Worm (Caenorhabditis elegans) whole organism, young adult: ENCODE results near the gene epic-3.

Source experiments
- B0019.2 ChIP-seq: fragments of 200-800 bp; sonication (Bioruptor generic); conservative IDR thresholded peaks from 2 replicates; pipeline ENCODE4 v1.3.6; 2022; ENCODE audit warnings: missing genetic modification reagents, missing genetic modification characterization, missing compliant biosample characterization
- B0336.3 ChIP-seq: fragments of 200-800 bp; sonication (Bioruptor generic); IDR thresholded peaks from 2 replicates; pipeline ENCODE4 v1.3.6; 2022; ENCODE audit warnings: missing genetic modification characterization, missing compliant biosample characterization
- C06A6.2 ChIP-seq: fragments of 200-800 bp; sonication (Bioruptor generic); conservative IDR thresholded peaks from 2 replicates; pipeline ENCODE4 v1.3.6; 2022; ENCODE audit warnings: missing genetic modification characterization, missing compliant biosample characterization
- D2030.7 ChIP-seq: fragments of 200-800 bp; sonication (Bioruptor generic); IDR thresholded peaks from 2 replicates; pipeline ENCODE4 v1.3.6; 2022; ENCODE audit warnings: missing genetic modification reagents, missing genetic modification characterization, missing compliant biosample characterization
- F39B2.1 ChIP-seq: fragments of 200-800 bp; sonication (Bioruptor generic); IDR thresholded peaks from 2 replicates; pipeline ENCODE4 v1.3.6; 2022; ENCODE audit warnings: missing genetic modification reagents, missing genetic modification characterization, missing compliant biosample characterization
- F52B5.7 ChIP-seq: sonication (generic microtip); optimal IDR thresholded peaks from 2 replicates; lab custom pipeline; 2016; ENCODE audit warnings: mild to moderate bottlenecking, missing genetic modification characterization, missing compliant biosample characterization
- F57C9.4 ChIP-seq: sonication (generic microtip); optimal IDR thresholded peaks from 2 replicates; lab custom pipeline; 2017; ENCODE audit warnings: mild to moderate bottlenecking, missing genetic modification characterization, missing compliant biosample characterization
- T26A5.8 ChIP-seq: sonication (generic microtip); optimal IDR thresholded peaks from 2 replicates; lab custom pipeline; 2016; ENCODE audit warnings: missing genetic modification characterization, missing compliant biosample characterization
- Y53F4B.3 ChIP-seq: fragments of 200-800 bp; sonication (Bioruptor generic); IDR thresholded peaks from 2 replicates; pipeline ENCODE4 v1.3.6; 2022; ENCODE audit warnings: missing genetic modification reagents, missing genetic modification characterization, missing compliant biosample characterization
- Y53G8AR.9 ChIP-seq: fragments of 200-800 bp; sonication (Bioruptor generic); conservative IDR thresholded peaks from 2 replicates; pipeline ENCODE4 v1.3.6; 2022; ENCODE audit warnings: missing genetic modification reagents, missing genetic modification characterization, missing compliant biosample characterization
- Y67H2A.10 ChIP-seq: fragments of 200-800 bp; sonication (Bioruptor generic); conservative IDR thresholded peaks from 2 replicates; pipeline ENCODE4 v1.3.6; 2022; ENCODE audit warnings: missing genetic modification reagents, missing genetic modification characterization, missing compliant biosample characterization
- Y79H2A.3 ChIP-seq: fragments of 200-800 bp; sonication (Bioruptor generic); conservative IDR thresholded peaks from 2 replicates; pipeline ENCODE4 v1.3.6; 2022; ENCODE audit warnings: missing genetic modification reagents, missing genetic modification characterization, missing compliant biosample characterization
- Y95B8A.8 ChIP-seq: fragments of 200-800 bp; sonication (Bioruptor generic); IDR thresholded peaks from 2 replicates; pipeline ENCODE4 v1.3.6; 2022; ENCODE audit warnings: missing genetic modification reagents, missing genetic modification characterization, missing compliant biosample characterization
- ama-1 ChIP-seq, 3 experiments: fragments of 150-350 bp in 1 of 3; sonication (generic microtip) in 2 of 3; optimal IDR thresholded peaks; 2 replicates each; lab custom pipeline; 2014 to 2018; ENCODE audit warnings: missing biosample characterization in 2 of 3, missing genetic modification characterization in 2 of 3, missing genetic modification reagents in 2 of 3
- aptf-3 ChIP-seq: fragments of 200-800 bp; sonication (Bioruptor generic); IDR thresholded peaks from 2 replicates; pipeline ENCODE4 v1.3.6; 2022; ENCODE audit warnings: missing genetic modification characterization, missing compliant biosample characterization
- attf-3 ChIP-seq: fragments of 200-800 bp; sonication (Bioruptor generic); conservative IDR thresholded peaks from 2 replicates; pipeline ENCODE4 v1.3.6; 2022; ENCODE audit warnings: missing genetic modification reagents, missing genetic modification characterization, missing compliant biosample characterization
- bed-1 ChIP-seq: fragments of 200-800 bp; sonication (Bioruptor generic); IDR thresholded peaks from 2 replicates; pipeline ENCODE4 v1.3.6; 2022; ENCODE audit warnings: missing genetic modification reagents, missing genetic modification characterization, missing compliant biosample characterization
- bed-2 ChIP-seq: fragments of 200-800 bp; sonication (Bioruptor generic); IDR thresholded peaks from 2 replicates; pipeline ENCODE4 v1.3.6; 2022; ENCODE audit warnings: missing genetic modification reagents, missing genetic modification characterization, missing compliant biosample characterization
- cebp-1 ChIP-seq, 2 experiments: fragments of 200-800 bp in 1 of 2; sonication (Bioruptor generic) in 1 of 2; sonication (generic microtip) in 1 of 2; IDR thresholded peaks in 1 of 2; optimal IDR thresholded peaks in 1 of 2; 2 replicates each; pipeline versions ENCODE4 v1.3.6 to Lab custom; 2017 to 2022; ENCODE audit warnings: missing compliant biosample characterization in 2 of 2, missing genetic modification characterization in 2 of 2, mild to moderate bottlenecking in 1 of 2, missing genetic modification reagents in 1 of 2, moderate library complexity in 1 of 2
- ceh-100 ChIP-seq: fragments of 200-800 bp; sonication (Bioruptor generic); IDR thresholded peaks from 2 replicates; pipeline ENCODE4 v1.3.6; 2022; ENCODE audit warnings: missing genetic modification reagents, missing genetic modification characterization, missing compliant biosample characterization
- ceh-27 ChIP-seq: fragments of 200-800 bp; sonication (Bioruptor generic); optimal IDR thresholded peaks from 2 replicates; lab custom pipeline; 2018; ENCODE audit warnings: mild to moderate bottlenecking, missing genetic modification characterization, moderate library complexity, missing compliant biosample characterization
- ceh-58 ChIP-seq: fragments of 200-800 bp; sonication (Bioruptor generic); IDR thresholded peaks from 2 replicates; pipeline ENCODE4 v1.3.6; 2022; ENCODE audit warnings: missing genetic modification characterization, missing compliant biosample characterization
- efl-1 ChIP-seq: fragments of 150-350 bp; optimal IDR thresholded peaks from 2 replicates; lab custom pipeline; 2014; ENCODE audit warnings: missing biosample characterization, missing genetic modification reagents, missing genetic modification characterization
- gei-17 ChIP-seq: fragments of 200-800 bp; sonication (Bioruptor generic); optimal IDR thresholded peaks from 2 replicates; lab custom pipeline; 2018; ENCODE audit warnings: mild to moderate bottlenecking, missing genetic modification characterization, missing compliant biosample characterization
- hmg-1.2 ChIP-seq: fragments of 200-800 bp; sonication (Bioruptor generic); IDR thresholded peaks from 2 replicates; pipeline ENCODE4 v1.3.6; 2022; ENCODE audit warnings: missing genetic modification reagents, missing genetic modification characterization, missing compliant biosample characterization
- hsf-1 ChIP-seq: fragments of 200-800 bp; sonication (Bioruptor generic); IDR thresholded peaks from 2 replicates; pipeline ENCODE4 v1.3.6; 2022; ENCODE audit warnings: missing genetic modification reagents, missing genetic modification characterization, missing compliant biosample characterization
- lin-26 ChIP-seq: fragments of 200-800 bp; sonication (Bioruptor generic); IDR thresholded peaks from 2 replicates; pipeline ENCODE4 v1.3.6; 2022; ENCODE audit warnings: missing genetic modification reagents, missing genetic modification characterization, missing compliant biosample characterization
- lin-54 ChIP-seq: fragments of 200-800 bp; sonication (Bioruptor generic); optimal IDR thresholded peaks from 2 replicates; lab custom pipeline; 2018; ENCODE audit warnings: mild to moderate bottlenecking, missing genetic modification characterization, missing compliant biosample characterization
- madf-10 ChIP-seq: sonication (generic microtip); optimal IDR thresholded peaks from 2 replicates; lab custom pipeline; 2016; ENCODE audit warnings: mild to moderate bottlenecking, missing genetic modification characterization, missing compliant biosample characterization
- madf-3 ChIP-seq: fragments of 200-800 bp; sonication (Bioruptor generic); IDR thresholded peaks from 2 replicates; pipeline ENCODE4 v1.3.6; 2022; ENCODE audit warnings: missing genetic modification reagents, missing genetic modification characterization, missing compliant biosample characterization
- madf-6 ChIP-seq: fragments of 200-800 bp; sonication (Bioruptor generic); IDR thresholded peaks from 2 replicates; pipeline ENCODE4 v1.3.6; 2022; ENCODE audit warnings: missing genetic modification reagents, missing genetic modification characterization, missing compliant biosample characterization
- mel-28 ChIP-seq: sonication (generic microtip); optimal IDR thresholded peaks from 2 replicates; lab custom pipeline; 2016; ENCODE audit warnings: borderline replicate concordance, mild to moderate bottlenecking, missing genetic modification characterization, missing compliant biosample characterization
- nhr-120 ChIP-seq: fragments of 200-800 bp; sonication (Bioruptor generic); IDR thresholded peaks from 2 replicates; pipeline ENCODE4 v1.3.6; 2022; ENCODE audit warnings: missing genetic modification characterization, missing compliant biosample characterization
- nhr-179 ChIP-seq: sonication (generic microtip); optimal IDR thresholded peaks from 2 replicates; lab custom pipeline; 2016; ENCODE audit warnings: mild to moderate bottlenecking, missing genetic modification characterization, missing compliant biosample characterization
- pbrm-1 ChIP-seq: fragments of 200-800 bp; sonication (Bioruptor generic); IDR thresholded peaks from 2 replicates; pipeline ENCODE4 v1.3.6; 2022; ENCODE audit warnings: missing genetic modification reagents, missing genetic modification characterization, missing compliant biosample characterization
- pha-4 ChIP-seq: fragments of 150-350 bp; sonication (generic microtip); optimal IDR thresholded peaks from 2 replicates; lab custom pipeline; 2014; ENCODE audit warnings: missing biosample characterization, missing genetic modification reagents, missing genetic modification characterization
- rcor-1 ChIP-seq: fragments of 200-800 bp; sonication (Bioruptor generic); IDR thresholded peaks from 2 replicates; pipeline ENCODE4 v1.3.6; 2022; ENCODE audit warnings: missing genetic modification reagents, missing genetic modification characterization, missing compliant biosample characterization
- rpc-1 ChIP-seq, 2 experiments: fragments of 150-350 bp in 1 of 2; sonication (generic microtip) in 1 of 2; optimal IDR thresholded peaks; 2 replicates each; lab custom pipeline; 2014 to 2018; ENCODE audit warnings: missing biosample characterization in 1 of 2, missing genetic modification characterization in 1 of 2, missing genetic modification reagents in 1 of 2, missing genotype in 1 of 2
- sea-2 ChIP-seq: fragments of 200-800 bp; sonication (Bioruptor generic); IDR thresholded peaks from 2 replicates; pipeline ENCODE4 v1.3.6; 2022; ENCODE audit warnings: missing genetic modification characterization, missing compliant biosample characterization
- snpc-3.4 ChIP-seq: sonication (generic microtip); optimal IDR thresholded peaks from 2 replicates; lab custom pipeline; 2017; ENCODE audit warnings: missing genetic modification characterization, mild to moderate bottlenecking, missing compliant biosample characterization, antibody characterized with exemption, moderate library complexity, missing genotype, missing genetic modification reagents
- tbp1 ChIP-seq: fragments of 200-800 bp; sonication (Bioruptor generic); optimal IDR thresholded peaks from 2 replicates; lab custom pipeline; 2018; ENCODE audit warnings: mild to moderate bottlenecking, missing genetic modification characterization, missing compliant biosample characterization
- tlf-1 ChIP-seq: fragments of 200-800 bp; sonication (Bioruptor generic); optimal IDR thresholded peaks from 2 replicates; lab custom pipeline; 2018; ENCODE audit warnings: mild to moderate bottlenecking, missing genetic modification characterization, missing compliant biosample characterization
- zfh-2 ChIP-seq: fragments of 200-800 bp; sonication (Bioruptor generic); conservative IDR thresholded peaks from 2 replicates; pipeline ENCODE4 v1.3.6; 2022; ENCODE audit warnings: missing genetic modification reagents, missing genetic modification characterization, missing compliant biosample characterization
- ztf-22 ChIP-seq: fragments of 200-800 bp; sonication (Bioruptor generic); optimal IDR thresholded peaks from 2 replicates; lab custom pipeline; 2018; ENCODE audit warnings: mild to moderate bottlenecking, missing genetic modification characterization, moderate library complexity, missing compliant biosample characterization
- ztf-28 ChIP-seq: fragments of 200-800 bp; sonication (Bioruptor generic); IDR thresholded peaks from 2 replicates; pipeline ENCODE4 v1.3.6; 2022; ENCODE audit warnings: missing genetic modification reagents, missing genetic modification characterization, missing compliant biosample characterization

The epic-3 gene

DNA sequence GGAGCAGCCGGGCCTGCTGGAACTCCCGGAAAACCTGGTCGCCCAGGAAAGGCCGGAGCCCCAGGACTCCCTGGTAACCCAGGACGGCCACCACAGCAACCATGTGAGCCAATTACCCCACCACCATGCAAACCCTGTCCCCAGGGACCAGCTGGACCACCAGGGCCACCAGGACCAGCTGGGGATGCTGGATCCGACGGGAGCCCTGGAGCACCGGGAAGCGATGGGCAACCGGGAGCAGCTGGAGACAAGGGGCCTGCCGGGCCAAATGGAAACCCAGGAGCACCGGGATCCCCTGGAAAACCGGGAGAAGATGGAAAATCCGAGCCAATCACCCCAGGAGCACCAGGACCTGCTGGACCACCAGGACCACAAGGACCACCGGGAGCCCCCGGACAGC is 44.9 kb upstream of the epic-3 start (continued):
- no peak for TF ChIP-seq ama-1 (optimal IDR thresholded peaks at IDR 0.05; lab: Kevin White, UChicago)
- TF ChIP-seq ama-1 (GFP tag; optimal IDR thresholded peaks at IDR 0.05; lab: Kevin White, UChicago), result no peak
- TF ChIP-seq Y53F4B.3 (GFP tag; lab: Robert Waterston, UW), result no peak
- no peak for TF ChIP-seq attf-3 (GFP tag; lab: Robert Waterston, UW)
- TF ChIP-seq D2030.7 (GFP tag; lab: Robert Waterston, UW), result no peak
- no peak for TF ChIP-seq Y67H2A.10 (GFP tag; lab: Robert Waterston, UW)
- TF ChIP-seq aptf-3, result 0 out of 2 replicates have a peak, but pooled peaks have one; percentile 57
- peak; percentile 96 for TF ChIP-seq zfh-2 (GFP tag; lab: Robert Waterston, UW)
- no peak for TF ChIP-seq madf-10 (tag; lab: Kevin White, UChicago)
- 0 out of 2 replicates have a peak, but pooled peaks have one; percentile 20 for TF ChIP-seq lin-26 (GFP tag; lab: Robert Waterston, UW)

DNA sequence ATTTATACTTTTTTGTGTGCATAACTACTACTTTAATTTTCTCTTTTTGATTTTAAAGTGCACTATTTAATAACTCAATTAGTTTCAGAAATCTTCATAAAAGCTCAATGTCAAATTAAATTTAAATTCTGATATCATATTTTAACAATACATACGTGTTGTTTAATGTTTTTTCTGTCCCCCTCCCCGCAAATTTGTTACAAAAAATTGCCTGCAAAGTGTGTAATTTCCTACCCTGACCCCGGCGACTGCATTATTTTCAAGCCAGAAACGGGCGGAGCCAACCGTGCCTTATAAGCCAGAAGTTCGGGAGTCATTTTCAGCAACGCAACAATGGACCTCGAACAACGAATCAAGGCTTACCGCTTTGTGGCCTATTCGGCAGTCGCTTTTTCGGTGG is 44.1 kb upstream of the epic-3 start, which contains the start of gene col-108:
col-108 (plus strand) TSS at position 301 of the 400 bp plus-strand sequence.
- no peak for TF ChIP-seq tbp1 (GFP tag; lab: Kevin White, UChicago)
- TF ChIP-seq bed-1, result no peak
- TF ChIP-seq cebp-1 (GFP tag; IDR thresholded peaks at IDR 0.05; lab: Robert Waterston, UW), result no peak
- no peak for TF ChIP-seq cebp-1 (tag; optimal IDR thresholded peaks at IDR 0.05; lab: Kevin White, UChicago)
- TF ChIP-seq sea-2 (GFP tag; lab: Robert Waterston, UW), result no peak
- TF ChIP-seq F57C9.4 (tag; lab: Kevin White, UChicago), result no peak
- TF ChIP-seq C06A6.2, result no peak
- TF ChIP-seq Y79H2A.3, result no peak
- no peak for TF ChIP-seq aptf-3
- TF ChIP-seq efl-1 (GFP tag; lab: Kevin White, UChicago), result no peak
- TF ChIP-seq bed-2 (GFP tag; lab: Robert Waterston, UW), result no peak

DNA sequence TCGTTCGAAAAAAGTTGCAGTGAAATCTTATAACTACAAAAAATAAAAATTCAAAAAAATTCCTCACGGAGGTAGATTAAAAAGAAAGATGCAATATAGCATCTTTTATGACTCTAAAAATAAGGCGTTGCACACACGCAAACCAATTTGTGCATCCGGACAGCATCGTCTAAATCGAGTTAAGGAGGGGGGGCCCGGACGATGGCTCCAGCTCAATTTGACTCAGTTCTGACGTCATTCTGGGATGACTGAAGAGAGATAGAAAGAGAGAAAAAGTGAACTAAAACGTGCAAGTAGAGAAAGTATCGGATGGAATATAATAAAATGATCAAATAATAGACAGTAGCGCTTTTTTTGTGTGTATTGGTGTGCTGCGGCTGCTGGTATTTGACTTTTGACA is 41.8 kb upstream of the epic-3 start:
- TF ChIP-seq gei-17 (GFP tag; lab: Kevin White, UChicago) (no peak), B0019.2 (no peak), ceh-27 (no peak), tlf-1 (GFP tag; lab: Kevin White, UChicago) (no peak), ceh-58 (GFP tag; lab: Robert Waterston, UW) (no peak), pha-4 (no peak), rcor-1 (no peak), nhr-120 (GFP tag; lab: Robert Waterston, UW) (no peak), nhr-179 (tag; lab: Kevin White, UChicago) (no peak), T26A5.8 (no peak), Y95B8A.8 (no peak), B0336.3 (GFP tag; lab: Robert Waterston, UW) (no peak), F39B2.1 (GFP tag; lab: Robert Waterston, UW) (no peak), mel-28 (tag; lab: Kevin White, UChicago) (no peak), ztf-22 (GFP tag; lab: Kevin White, UChicago) (no peak)

DNA sequence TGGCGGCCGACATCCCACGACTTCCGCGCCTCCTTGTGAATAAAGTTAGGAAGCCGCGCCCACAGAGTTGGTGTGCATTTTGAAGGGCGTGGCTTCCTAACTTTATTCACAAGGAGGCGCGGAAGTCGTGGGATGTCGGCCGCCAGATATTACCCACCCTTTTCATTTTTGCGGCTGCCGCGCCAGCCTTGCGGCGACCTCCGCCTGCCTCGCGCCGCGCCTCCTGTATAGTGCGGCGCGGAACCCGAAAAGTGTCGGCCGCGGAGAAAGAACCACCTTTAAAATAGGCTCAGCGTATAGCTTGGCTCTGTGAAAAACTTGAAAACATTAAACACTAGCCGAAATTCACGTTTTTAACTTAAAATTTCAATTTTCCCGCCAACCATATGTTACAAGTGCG is 39.3 kb upstream of the epic-3 start:
- TF ChIP-seq hsf-1 (GFP tag; lab: Robert Waterston, UW), result peak; percentile 59
- TF ChIP-seq snpc-3.4 (tag; lab: Kevin White, UChicago), result peak; percentile 81
- TF ChIP-seq F52B5.7 (tag; lab: Kevin White, UChicago), result no peak
- peak; percentile 69 for TF ChIP-seq madf-6 (GFP tag; lab: Robert Waterston, UW)
- peak; percentile 97 for TF ChIP-seq pbrm-1 (GFP tag; lab: Robert Waterston, UW)
- TF ChIP-seq hmg-1.2, result peak; percentile 84
- 0 out of 2 replicates have a peak, but pooled peaks have one; percentile 25 for TF ChIP-seq madf-3 (GFP tag; lab: Robert Waterston, UW)
- peak; percentile 38 for TF ChIP-seq efl-1 (GFP tag; lab: Kevin White, UChicago)
- TF ChIP-seq ceh-100, result 0 out of 2 replicates have a peak, but pooled peaks have one; percentile 28
- TF ChIP-seq rpc-1 (optimal IDR thresholded peaks at IDR 0.05; lab: Kevin White, UChicago), result no peak
- peak; percentile 7 for TF ChIP-seq rpc-1 (tag; optimal IDR thresholded peaks at IDR 0.05; lab: Kevin White, UChicago)
- no peak for TF ChIP-seq Y53G8AR.9 (GFP tag; lab: Robert Waterston, UW)
- peak; percentile 56 for TF ChIP-seq lin-54 (GFP tag; lab: Kevin White, UChicago)
- TF ChIP-seq ztf-28 (GFP tag; lab: Robert Waterston, UW), result 0 out of 2 replicates have a peak, but pooled peaks have one; percentile 14
